Worm (Caenorhabditis elegans): ENCODE data around the gene slc-17.8.

DNA sequence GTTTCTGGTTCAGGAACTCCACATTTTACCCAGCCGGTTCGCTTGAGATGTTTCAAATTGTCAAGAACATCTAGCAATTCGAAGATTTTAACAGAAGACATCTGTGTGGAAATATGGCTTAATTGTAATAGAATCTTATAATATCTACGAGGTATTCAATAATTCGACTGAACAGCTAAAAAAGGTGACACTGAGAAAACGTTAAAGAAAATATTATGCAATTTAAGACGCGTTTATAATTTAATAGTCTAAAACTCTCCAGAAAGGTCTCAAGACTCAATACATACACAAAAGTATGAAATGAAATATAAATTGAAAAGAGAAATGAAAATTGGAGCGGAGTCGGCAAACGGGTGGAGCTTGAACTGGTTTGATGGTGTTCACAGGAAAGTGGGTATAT lies 32.0 kb downstream of the slc-17.8 start, which contains the start of gene F45F2.9:
- TF ChIP-seq nfya-1 (tag; optimal IDR thresholded peaks at IDR 0.05; ENCODE audit: borderline replicate concordance, insufficient read depth) (no peak), F55B11.4 (tag; optimal IDR thresholded peaks at IDR 0.05; ENCODE audit: borderline replicate concordance, insufficient read depth) (no peak), pha-4 (tag; optimal IDR thresholded peaks at IDR 0.05) (no peak), let-607 (tag; optimal IDR thresholded peaks at IDR 0.05) (no peak), sdz-38 (tag; optimal IDR thresholded peaks at IDR 0.05) (no peak), repo-1 (tag; optimal IDR thresholded peaks at IDR 0.05) (no peak), dpl-1 (GFP tag; optimal IDR thresholded peaks at IDR 0.05) (no peak), snpc-4 (GFP tag; optimal IDR thresholded peaks at IDR 0.05) (no peak), snpc-4 (tag; optimal IDR thresholded peaks at IDR 0.05) (no peak), madf-3 (GFP tag; IDR thresholded peaks at IDR 0.05) (no peak), ceh-91 (GFP tag; IDR thresholded peaks at IDR 0.05) (no peak), ztf-25 (GFP tag; IDR thresholded peaks at IDR 0.05) (no peak), hmg-20 (GFP tag; IDR thresholded peaks at IDR 0.05) (no peak), unc-62 (GFP tag; optimal IDR thresholded peaks at IDR 0.05) (no peak), egl-44 (GFP tag; IDR thresholded peaks at IDR 0.05) (no peak)
